Fruit fly (Drosophila melanogaster): ENCODE data around the gene GNBP3.

DNA sequence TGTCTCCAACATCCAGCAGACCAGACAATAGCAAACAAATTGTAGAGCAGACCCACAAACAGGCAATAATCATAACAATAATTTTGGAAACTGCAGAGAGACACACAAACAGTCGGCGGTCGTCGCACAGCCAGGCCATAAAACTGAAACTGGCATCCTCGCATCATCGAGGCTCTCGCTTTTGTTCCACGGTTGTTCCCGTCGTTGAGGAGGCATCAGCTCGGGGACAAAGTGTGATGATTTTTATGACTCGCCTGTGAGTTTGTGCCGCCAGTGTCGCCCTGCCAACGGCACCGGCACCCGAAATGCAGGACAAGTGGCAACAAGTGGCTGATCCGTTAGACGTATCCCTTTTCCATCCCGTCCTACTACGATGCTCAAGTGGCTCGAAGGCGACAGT, 48.5 kb downstream of the GNBP3 start:
- TF ChIP-seq fd96Ca (GFP tag; IDR thresholded peaks at IDR 0.05) (no peak), CG34367 (tag; optimal IDR thresholded peaks at IDR 0.05) (no peak), CG14655 (GFP tag; optimal IDR thresholded peaks at IDR 0.05) (no peak), CG8301 (tag; optimal IDR thresholded peaks at IDR 0.05) (no peak), CG10348 (GFP tag; IDR thresholded peaks at IDR 0.05) (no peak), Pif1B (GFP tag; optimal IDR thresholded peaks at IDR 0.05) (no peak), CG17806 (tag; optimal IDR thresholded peaks at IDR 0.05) (no peak)

Measured in whole organism, pupa.